Worm (Caenorhabditis elegans): Measurements from ENCODE around the gene csq-1.

Gene csq-1

ce11 chrX:14706698-14707285, 22.1 kb downstream of the csq-1 start, which contains the start of gene tmem-184:
Gene tmem-184, minus strand, starts transcription at chrX:14706861.
- TF ChIP-seq elt-3 (tag; optimal IDR thresholded peaks at IDR 0.05) = peak in 1 of 3 experiments; percentile 21
- no peak for TF ChIP-seq nhr-12 (tag; optimal IDR thresholded peaks at IDR 0.05)
- peak; percentile 26 for TF ChIP-seq nhr-43 (tag; optimal IDR thresholded peaks at IDR 0.05; ENCODE audit: poor library complexity, severe bottlenecking)
- TF ChIP-seq elt-2 (tag; optimal IDR thresholded peaks at IDR 0.05) = peak; percentile 82
- peak; percentile 43 for TF ChIP-seq nfya-1 (tag; optimal IDR thresholded peaks at IDR 0.05; ENCODE audit: insufficient read depth)
- peak; percentile 68 for TF ChIP-seq pqm-1 (tag; optimal IDR thresholded peaks at IDR 0.05)
- peak; percentile 21 for TF ChIP-seq nhr-23 (tag; optimal IDR thresholded peaks at IDR 0.05)
- TF ChIP-seq elt-1 (tag; optimal IDR thresholded peaks at IDR 0.05) = no peak
- peak; percentile 62 for TF ChIP-seq ceh-28 (tag; optimal IDR thresholded peaks at IDR 0.05)
- TF ChIP-seq nhr-25 (tag; optimal IDR thresholded peaks at IDR 0.05) = peak; percentile 20
- no peak for TF ChIP-seq zag-1 (tag; optimal IDR thresholded peaks at IDR 0.05)
- no peak for TF ChIP-seq nhr-237 (tag; optimal IDR thresholded peaks at IDR 0.05)
- TF ChIP-seq fos-1 (tag; optimal IDR thresholded peaks at IDR 0.05) = no peak
- peak; percentile 52 for TF ChIP-seq pha-4 (tag; optimal IDR thresholded peaks at IDR 0.05)
- TF ChIP-seq jun-1 (tag; optimal IDR thresholded peaks at IDR 0.05) = no peak
- peak; percentile 27 for TF ChIP-seq hmg-11 (tag; optimal IDR thresholded peaks at IDR 0.05)
- no peak for TF ChIP-seq tbx-2 (tag; optimal IDR thresholded peaks at IDR 0.05)

DNA sequence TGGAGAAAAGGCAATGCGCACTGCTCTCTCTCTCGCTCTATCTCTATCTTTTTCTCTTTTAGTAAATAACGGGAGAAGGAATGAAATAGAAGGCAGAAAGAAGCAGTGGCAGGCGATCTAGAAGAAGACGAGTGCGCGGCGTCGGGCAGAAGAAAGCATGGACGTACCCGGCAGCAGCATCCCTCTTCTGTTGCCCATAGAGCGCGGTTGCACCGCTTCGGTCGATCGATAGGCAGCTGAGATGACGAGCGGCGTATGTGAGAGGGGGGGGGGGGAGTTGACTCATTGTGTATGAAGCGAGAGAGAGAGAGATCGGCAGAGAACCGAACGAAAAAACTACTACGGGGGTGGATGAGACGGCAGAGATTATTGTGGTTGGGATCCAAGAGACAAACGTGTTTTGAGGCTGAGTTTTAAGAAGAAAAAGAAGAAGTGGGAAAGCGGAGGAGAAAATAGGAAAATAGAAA, 23.5 kb downstream of the csq-1 start:
- peak; percentile 61 for TF ChIP-seq skn-1 (tag; optimal IDR thresholded peaks at IDR 0.05)
- peak; percentile 72 for TF ChIP-seq nhr-23 (tag; optimal IDR thresholded peaks at IDR 0.05)
- peak; percentile 21 for TF ChIP-seq ztf-4 (tag; optimal IDR thresholded peaks at IDR 0.05)
- peak; percentile 79 for TF ChIP-seq nhr-43 (tag; optimal IDR thresholded peaks at IDR 0.05; ENCODE audit: poor library complexity, severe bottlenecking)
- TF ChIP-seq elt-1 (tag; optimal IDR thresholded peaks at IDR 0.05) = peak; percentile 61
- peak; percentile 90 for TF ChIP-seq snpc-4 (tag; optimal IDR thresholded peaks at IDR 0.05)
- no peak for TF ChIP-seq fkh-2 (tag; optimal IDR thresholded peaks at IDR 0.05)
- TF ChIP-seq R02D3.7 (tag; optimal IDR thresholded peaks at IDR 0.05) = peak; percentile 53
- peak; percentile 88 for TF ChIP-seq unc-62 (GFP tag; optimal IDR thresholded peaks at IDR 0.05)
- peak; percentile 91 for TF ChIP-seq lin-15B (tag; optimal IDR thresholded peaks at IDR 0.05)
- TF ChIP-seq ZK546.5 (tag; optimal IDR thresholded peaks at IDR 0.05) = peak; percentile 28
- peak; percentile 86 for TF ChIP-seq tbx-2 (tag; optimal IDR thresholded peaks at IDR 0.05)
- TF ChIP-seq ztf-11 (tag; optimal IDR thresholded peaks at IDR 0.05) = no peak
- TF ChIP-seq daf-12 (tag; optimal IDR thresholded peaks at IDR 0.05) = no peak
- TF ChIP-seq mdl-1 (tag; optimal IDR thresholded peaks at IDR 0.05) = peak; percentile 72
- TF ChIP-seq elt-2 (tag; optimal IDR thresholded peaks at IDR 0.05) = peak; percentile 61
- peak in 1 of 3 experiments; percentile 80 for TF ChIP-seq elt-3 (tag; optimal IDR thresholded peaks at IDR 0.05)
- peak; percentile 85 for TF ChIP-seq nhr-11 (tag; optimal IDR thresholded peaks at IDR 0.05)
- TF ChIP-seq ceh-9 (tag; optimal IDR thresholded peaks at IDR 0.05) = no peak
- TF ChIP-seq lsy-12 (tag; optimal IDR thresholded peaks at IDR 0.05) = peak; percentile 89
- no peak for TF ChIP-seq nhr-67 (tag; optimal IDR thresholded peaks at IDR 0.05)
- TF ChIP-seq hmg-11 (tag; optimal IDR thresholded peaks at IDR 0.05) = peak; percentile 86
- TF ChIP-seq egl-27 (tag; optimal IDR thresholded peaks at IDR 0.05) = peak; percentile 84
- no peak for TF ChIP-seq ceh-16 (tag; optimal IDR thresholded peaks at IDR 0.05)
- no peak for TF ChIP-seq egl-5 (tag; optimal IDR thresholded peaks at IDR 0.05)
- TF ChIP-seq nhr-28 (tag; optimal IDR thresholded peaks at IDR 0.05) = no peak
- no peak for TF ChIP-seq nhr-237 (tag; optimal IDR thresholded peaks at IDR 0.05)
- peak; percentile 95 for TF ChIP-seq nfya-1 (tag; optimal IDR thresholded peaks at IDR 0.05; ENCODE audit: insufficient read depth)
- peak; percentile 33 for TF ChIP-seq sea-2 (GFP tag; optimal IDR thresholded peaks at IDR 0.05)
- peak; percentile 96 for TF ChIP-seq ceh-28 (tag; optimal IDR thresholded peaks at IDR 0.05)
- no peak for TF ChIP-seq aly-2 (tag; optimal IDR thresholded peaks at IDR 0.05)
- peak; percentile 30 for TF ChIP-seq nhr-77 (tag; optimal IDR thresholded peaks at IDR 0.05)
- TF ChIP-seq mml-1 (tag; optimal IDR thresholded peaks at IDR 0.05) = no peak
- peak; percentile 99 for TF ChIP-seq fkh-10 (GFP tag; optimal IDR thresholded peaks at IDR 0.05)
- TF ChIP-seq nhr-76 (tag; optimal IDR thresholded peaks at IDR 0.05) = no peak
- peak; percentile 83 for TF ChIP-seq fos-1 (tag; optimal IDR thresholded peaks at IDR 0.05)
- peak; percentile 91 for TF ChIP-seq jun-1 (tag; optimal IDR thresholded peaks at IDR 0.05)
- TF ChIP-seq nhr-12 (tag; optimal IDR thresholded peaks at IDR 0.05) = no peak
- peak; percentile 96 for TF ChIP-seq nhr-25 (tag; optimal IDR thresholded peaks at IDR 0.05)
- no peak for TF ChIP-seq eor-1 (tag; optimal IDR thresholded peaks at IDR 0.05)
- no peak for TF ChIP-seq zag-1 (tag; optimal IDR thresholded peaks at IDR 0.05)
- TF ChIP-seq pha-4 (tag; optimal IDR thresholded peaks at IDR 0.05) = peak; percentile 88
- peak; percentile 9 for TF ChIP-seq pqm-1 (tag; optimal IDR thresholded peaks at IDR 0.05)
- no peak for TF ChIP-seq unc-39 (tag; optimal IDR thresholded peaks at IDR 0.05)
- TF ChIP-seq lin-39 (tag; optimal IDR thresholded peaks at IDR 0.05) = peak; percentile 95
- no peak for TF ChIP-seq ama-1 (optimal IDR thresholded peaks at IDR 0.05)
- peak; percentile 50 for TF ChIP-seq ceh-82 (tag; optimal IDR thresholded peaks at IDR 0.05)
